Fruit fly (Drosophila melanogaster) ovary, adult (tissue): ENCODE measurements around the gene Sil1.
A peak's percentile ranks its signal among the peaks of the same experiment; 100 is the strongest.

ENCODE experiments used
- CG17801 ChIP-seq: fragments of 200-800 bp; optimal IDR thresholded peaks from 2 replicates; lab custom pipeline; 2019; ENCODE audit warnings: missing biosample characterization, mild to moderate bottlenecking, missing genetic modification characterization, moderate library complexity; ENCODE audit not compliant: partially characterized antibody

The Sil1 gene

DNA sequence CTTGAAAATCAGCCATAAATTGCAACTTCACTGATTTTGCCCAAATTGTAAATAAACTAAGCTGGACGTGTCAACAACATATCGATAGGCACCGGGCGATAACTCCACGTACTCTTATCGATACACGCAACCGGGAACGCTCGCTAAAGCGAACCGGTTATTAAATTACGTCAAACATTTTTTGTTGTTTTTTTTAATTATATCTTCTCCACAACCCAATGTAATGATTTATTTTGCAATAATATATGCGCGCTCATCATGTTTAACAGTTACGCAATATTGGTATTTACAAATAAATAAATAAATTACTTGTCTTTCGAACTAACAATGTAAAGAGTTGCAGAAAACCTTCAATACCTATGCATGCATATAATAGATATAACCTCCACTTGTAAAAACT, 20.2 kb downstream of the Sil1 start, which contains the start of gene Saysd1:
TSS of gene Saysd1 (minus strand) at position 66 of the 400 bp plus-strand sequence.
- TF ChIP-seq CG17801 (GFP tag; lab: Kevin White, UChicago) = peak; percentile 41

DNA sequence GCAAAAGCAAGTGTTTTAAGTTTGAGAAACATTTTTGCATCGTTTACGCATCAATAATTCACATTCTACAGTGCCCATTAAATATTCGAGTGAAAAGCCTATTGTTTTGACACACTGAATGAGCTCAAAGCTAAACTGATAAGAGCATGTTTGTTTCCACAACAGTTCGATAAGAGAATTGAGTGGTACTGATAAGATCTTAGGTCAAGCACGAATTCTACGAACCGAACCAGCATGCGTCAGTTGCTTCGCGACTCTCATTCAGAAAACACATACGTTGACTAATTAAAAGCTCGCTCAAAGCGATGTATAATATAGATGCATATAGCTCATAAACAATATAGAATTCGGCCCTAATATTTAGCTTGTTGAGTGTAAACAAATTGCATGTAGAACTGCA, 26.1 kb downstream of the Sil1 start:
- no peak for TF ChIP-seq CG17801 (GFP tag; lab: Kevin White, UChicago)

DNA sequence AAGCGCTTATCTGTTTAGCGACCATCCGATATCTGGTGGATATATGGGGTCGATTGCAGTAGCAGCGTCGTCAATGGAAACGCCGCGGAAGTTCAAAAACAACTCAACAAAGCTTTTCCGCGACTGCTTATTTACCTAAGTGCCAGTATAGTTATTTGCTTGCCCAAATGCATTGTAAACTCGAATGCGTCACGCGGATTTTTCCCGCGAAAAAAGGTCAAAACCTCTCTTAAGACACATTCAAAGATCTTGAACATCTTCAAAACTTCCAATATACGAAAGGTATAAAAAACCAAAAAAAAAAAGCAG, 26.6 kb downstream of the Sil1 start:
- TF ChIP-seq CG17801 (GFP tag; lab: Kevin White, UChicago) = no peak

DNA sequence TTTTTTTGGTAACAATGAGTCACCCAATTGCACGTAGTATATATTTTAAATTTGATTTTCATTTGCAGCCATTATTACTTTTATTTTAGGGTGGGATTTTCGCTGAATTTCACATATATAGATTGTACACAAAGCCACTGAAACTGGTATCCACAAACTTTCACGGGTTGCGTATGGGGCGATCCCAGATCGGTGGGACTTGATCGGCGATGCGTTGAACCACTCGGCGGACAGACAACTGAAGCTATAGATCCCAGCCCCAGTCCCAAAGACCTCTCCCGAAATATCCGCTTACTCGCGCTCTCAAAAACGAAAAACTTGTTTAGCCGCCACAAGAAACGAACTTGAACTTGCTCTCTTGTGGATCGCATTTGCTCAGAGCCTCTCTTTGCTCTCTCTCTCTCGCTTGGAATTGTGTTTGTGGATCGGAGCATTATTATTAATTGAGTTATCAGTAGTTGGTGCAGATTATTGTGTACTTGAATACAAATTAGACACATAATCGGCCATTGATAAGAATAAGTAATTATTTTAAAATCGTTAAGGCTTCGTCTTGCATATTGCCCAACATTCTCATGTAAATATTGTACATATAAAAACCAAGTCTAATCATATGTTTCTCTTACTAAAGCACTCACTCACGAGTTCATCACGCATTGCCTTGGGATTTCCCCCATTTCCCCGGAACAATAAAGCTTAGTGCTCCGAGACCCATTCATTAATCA, 27.1 kb downstream of the Sil1 start, which contains the start of gene Cad96Ca:
TSS of gene Cad96Ca (minus strand) at position 242 of the 725 bp plus-strand sequence.
- TF ChIP-seq CG17801 (GFP tag; lab: Kevin White, UChicago) = no peak

DNA sequence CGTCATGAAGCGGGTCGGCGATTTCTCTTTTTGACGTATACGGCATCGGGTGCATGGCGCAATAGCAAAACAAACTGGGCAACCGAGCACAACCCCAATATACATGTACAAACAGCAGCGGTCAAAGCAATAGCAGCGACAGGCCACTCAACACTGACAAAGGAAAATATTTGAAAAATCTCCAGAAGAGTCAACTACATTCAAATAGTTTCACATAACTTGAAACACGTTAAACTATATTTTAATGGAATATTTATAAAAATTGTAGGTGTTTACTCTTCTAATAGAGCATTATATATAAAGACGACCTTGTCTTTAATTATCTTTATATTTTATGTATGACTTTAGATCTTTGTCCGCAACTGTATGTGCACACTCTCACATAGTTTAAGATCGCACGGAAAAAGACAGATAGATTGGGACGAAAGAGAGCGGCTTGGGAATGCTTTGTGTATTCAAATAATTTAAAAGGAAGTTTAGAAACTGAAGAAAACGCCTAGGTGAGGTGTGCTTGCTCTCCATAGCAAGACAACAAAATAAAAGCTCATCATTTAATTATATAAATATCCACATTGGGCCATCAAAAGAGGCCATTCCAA, 27.8 kb downstream of the Sil1 start:
- no peak for TF ChIP-seq CG17801 (GFP tag; lab: Kevin White, UChicago)

DNA sequence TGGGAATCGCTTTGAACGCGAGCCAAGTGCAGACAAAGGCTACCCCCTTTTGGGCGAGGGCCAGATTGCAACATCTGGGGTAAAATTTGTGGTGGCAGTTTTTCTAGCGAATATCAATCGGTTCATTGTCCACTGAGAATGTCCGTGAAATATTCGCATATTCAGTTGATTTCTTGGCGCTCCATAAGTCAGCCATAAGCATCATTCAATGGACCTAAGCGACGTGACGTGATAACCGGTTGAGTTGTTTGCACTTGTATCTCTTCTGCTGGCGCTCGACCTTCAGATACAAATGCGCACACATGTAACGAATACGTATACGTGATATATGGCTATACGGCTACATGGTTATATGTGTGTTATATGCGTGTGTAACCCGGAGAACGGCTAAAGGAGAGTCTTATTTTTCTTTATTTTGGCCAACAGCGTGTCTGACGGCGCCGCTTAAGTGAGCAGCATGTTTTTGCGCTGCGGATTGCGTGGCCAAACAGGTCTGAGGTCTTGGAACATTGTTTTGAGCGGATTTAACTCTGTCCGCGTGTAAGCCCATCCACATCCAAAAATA, 29.8 kb downstream of the Sil1 start:
- no peak for TF ChIP-seq CG17801 (GFP tag; lab: Kevin White, UChicago)

DNA sequence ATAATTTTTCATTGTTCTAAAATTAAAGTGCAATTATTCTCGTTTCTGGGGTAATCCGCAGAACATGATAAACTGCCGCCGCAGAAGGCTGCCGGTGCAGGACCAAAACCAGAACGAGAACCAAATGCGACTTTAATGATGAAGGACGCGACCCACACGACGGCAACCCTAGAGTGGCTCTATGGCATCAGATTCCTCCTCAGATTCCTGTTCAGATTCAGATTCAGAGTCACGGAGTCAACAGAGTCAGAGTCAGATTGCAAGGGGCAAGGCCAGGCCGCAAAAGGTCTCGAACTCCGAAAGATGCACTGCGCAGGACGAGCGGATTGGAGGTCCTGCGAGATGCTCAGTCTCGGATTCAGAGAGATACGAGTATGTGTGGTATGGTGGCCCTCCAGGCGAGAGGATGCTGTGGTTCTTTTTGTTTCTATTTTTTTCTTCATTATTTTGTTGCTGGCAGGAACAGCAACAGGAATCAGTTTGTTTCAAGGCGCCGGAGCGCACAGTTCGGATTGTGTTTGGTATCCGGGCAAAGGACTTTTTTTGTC, 35.9 kb downstream of the Sil1 start, which contains the start of gene CG13654:
TSS of gene CG13654 (plus strand) at position 498 of the 548 bp plus-strand sequence.
- TF ChIP-seq CG17801 (GFP tag; lab: Kevin White, UChicago) = no peak

DNA sequence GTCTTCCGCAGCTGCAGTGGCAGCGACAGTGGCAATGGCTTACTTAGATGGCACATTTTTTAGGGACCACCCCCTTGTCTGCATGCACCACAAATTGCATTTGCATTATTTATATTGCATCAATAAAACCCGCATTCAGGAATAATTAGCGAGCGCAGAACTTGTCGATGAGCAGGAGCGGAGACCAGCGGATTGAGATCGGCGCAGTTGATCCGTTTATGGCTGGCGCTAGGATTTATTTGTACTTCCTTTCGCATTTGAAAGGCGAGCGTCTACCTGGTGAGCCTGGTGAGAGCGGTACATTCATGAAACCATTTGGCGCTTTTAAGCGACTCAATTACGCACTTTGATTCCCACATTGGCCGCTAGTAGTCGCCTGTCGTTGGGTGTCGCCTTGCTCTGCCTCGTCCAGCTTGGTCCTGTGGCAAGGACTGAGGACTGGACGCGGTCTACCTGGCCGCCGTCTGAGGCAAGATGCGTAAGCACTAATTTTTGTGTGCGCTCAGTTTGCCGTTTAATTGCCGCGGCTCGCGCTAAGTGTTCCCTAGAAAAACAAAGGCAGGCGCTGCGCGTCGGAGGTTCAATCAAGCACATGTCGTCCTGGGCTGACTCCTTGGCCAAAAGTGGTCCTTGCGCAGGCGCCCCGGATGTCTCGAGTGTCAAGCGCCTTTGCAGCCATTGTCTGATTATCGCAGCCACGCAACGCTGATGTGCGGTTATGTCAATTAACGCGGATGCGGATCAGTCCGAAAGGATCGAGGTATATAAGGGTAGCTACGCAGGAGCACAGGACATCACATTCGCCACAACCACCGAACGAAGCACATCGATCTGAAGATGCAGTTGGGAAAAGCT, 40.4 kb downstream of the Sil1 start, which contains the start of gene CG13653:
TSS of gene CG13653 (plus strand) at position 805 of the 855 bp plus-strand sequence.
- no peak for TF ChIP-seq CG17801 (GFP tag; lab: Kevin White, UChicago)

DNA sequence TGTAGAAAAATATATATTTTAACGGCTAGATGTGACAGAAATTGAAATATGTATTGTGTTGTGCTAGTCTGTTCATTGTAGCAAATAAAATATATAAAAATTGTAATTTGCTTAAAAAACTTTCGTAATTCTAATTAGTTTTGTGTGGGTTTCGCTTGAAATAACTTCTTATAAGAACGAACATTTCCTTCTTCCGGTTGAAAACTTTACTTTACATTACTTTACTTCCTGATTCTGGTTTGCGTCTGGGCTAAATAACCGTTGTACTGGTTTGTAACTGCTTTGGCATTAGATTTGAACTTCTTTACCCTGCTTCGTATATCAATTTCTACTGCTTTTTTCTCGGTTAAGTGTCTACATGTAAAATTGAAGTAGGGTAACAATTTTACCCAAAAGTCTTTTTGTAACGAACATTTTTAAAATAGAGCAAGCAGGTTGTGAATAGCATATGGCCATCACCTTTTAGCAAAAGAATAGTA, 41.6 kb downstream of the Sil1 start, which contains the start of gene lobo:
TSS of gene lobo (minus strand) at position 51 of the 479 bp plus-strand sequence.
- TF ChIP-seq CG17801 (GFP tag; lab: Kevin White, UChicago) = no peak

DNA sequence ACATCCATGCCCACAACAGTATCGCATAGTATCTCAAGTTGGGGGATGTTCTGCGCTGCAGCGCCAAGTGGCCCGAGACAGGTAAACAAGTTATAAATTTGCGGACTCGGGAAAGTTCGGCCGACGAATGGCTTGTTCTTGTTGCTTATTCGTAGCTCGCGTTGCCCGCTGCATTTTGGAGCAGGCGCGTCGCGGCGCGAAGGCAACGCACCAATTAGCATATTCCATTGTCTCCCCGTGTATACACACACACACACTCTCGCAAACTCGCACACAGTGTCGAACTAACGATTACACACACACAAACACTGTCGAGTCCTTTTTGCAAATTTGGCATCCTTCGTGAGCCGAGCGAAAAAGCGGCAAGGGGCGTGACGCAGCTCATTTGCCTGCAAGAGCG, 46.3 kb downstream of the Sil1 start:
- TF ChIP-seq CG17801 (GFP tag; lab: Kevin White, UChicago) = no peak

DNA sequence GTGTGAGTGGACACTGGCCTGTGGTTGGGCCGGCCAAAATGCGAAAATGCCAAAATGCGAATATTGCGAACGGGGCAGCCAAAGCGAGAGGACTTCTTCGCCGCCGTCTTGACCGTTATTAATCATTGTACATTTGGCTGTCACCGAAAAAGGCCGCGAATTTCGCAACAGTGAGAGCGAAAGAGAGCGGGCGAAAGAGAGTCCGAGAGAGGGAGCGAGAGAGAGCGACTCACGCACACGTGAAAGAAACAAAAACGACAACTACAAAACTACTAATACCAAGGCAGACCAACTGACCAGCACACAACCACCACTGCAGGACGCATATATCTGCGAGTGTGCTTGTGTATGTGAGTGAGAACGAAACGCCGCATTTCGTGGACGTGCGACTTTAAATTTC, 50.8 kb downstream of the Sil1 start:
- TF ChIP-seq CG17801 (GFP tag; lab: Kevin White, UChicago) = no peak
